Comparison of ENCODE assay signal across 1 fruit fly cellular context in genomic region chr3L:7423517-7423916, dm6.
TF ChIP-seq lines count a peak whose summit lies in the region.

CG42458 (plus strand) TSS chr3L:7423827.

TF ChIP-seq in whole organism, embryonic, 481 proteins besides CTCF, POLR2A, EP300 and RAD21 (continued from another document and continues in another):
- no peak for TF ChIP-seq Chrac-16 (GFP tag; optimal IDR thresholded peaks at IDR 0.05; lab: Kevin White, UChicago)
- TF ChIP-seq caup (GFP tag; optimal IDR thresholded peaks at IDR 0.05; lab: Kevin White, UChicago; ENCODE audit: severe bottlenecking) = peak; percentile 23
- TF ChIP-seq Sry-δ (GFP tag; optimal IDR thresholded peaks at IDR 0.05; lab: Kevin White, UChicago) = no peak
- TF ChIP-seq slou (GFP tag; optimal IDR thresholded peaks at IDR 0.05; lab: Kevin White, UChicago) = no peak
- no peak for TF ChIP-seq disco-r (GFP tag; optimal IDR thresholded peaks at IDR 0.05; lab: Kevin White, UChicago)
- no peak for TF ChIP-seq Sry-β (GFP tag; optimal IDR thresholded peaks at IDR 0.05; lab: Kevin White, UChicago)
- no peak for TF ChIP-seq gsb (GFP tag; IDR thresholded peaks at IDR 0.05; lab: Robert Waterston, UW)
- no peak for TF ChIP-seq cad (GFP tag; optimal IDR thresholded peaks at IDR 0.05; lab: Kevin White, UChicago)
- TF ChIP-seq Side (GFP tag; optimal IDR thresholded peaks at IDR 0.05; lab: Kevin White, UChicago) = no peak
- TF ChIP-seq usp (GFP tag; optimal IDR thresholded peaks at IDR 0.05; lab: Kevin White, UChicago) = no peak
- no peak for TF ChIP-seq Hr51 (GFP tag; optimal IDR thresholded peaks at IDR 0.05; lab: Kevin White, UChicago)
- TF ChIP-seq Asciz (GFP tag; optimal IDR thresholded peaks at IDR 0.05; lab: Kevin White, UChicago) = no peak
- peak; percentile 77 for TF ChIP-seq crol (GFP tag; IDR thresholded peaks at IDR 0.05; lab: Robert Waterston, UW)
- TF ChIP-seq Nf-YC (tag; optimal IDR thresholded peaks at IDR 0.05; lab: Kevin White, UChicago) = peak; percentile 85
- TF ChIP-seq MBD-R2 (GFP tag; IDR thresholded peaks at IDR 0.05; lab: Robert Waterston, UW) = no peak
- no peak for TF ChIP-seq CG7745 (tag; optimal IDR thresholded peaks at IDR 0.05; lab: Kevin White, UChicago)
- no peak for TF ChIP-seq CG9797 (GFP tag; optimal IDR thresholded peaks at IDR 0.05; lab: Kevin White, UChicago)
- no peak for TF ChIP-seq CG8765 (GFP tag; IDR thresholded peaks at IDR 0.05; lab: Robert Waterston, UW)
- TF ChIP-seq CG10543 (GFP tag; optimal IDR thresholded peaks at IDR 0.05; lab: Kevin White, UChicago) = peak; percentile 43
- TF ChIP-seq Deaf1 (tag; optimal IDR thresholded peaks at IDR 0.05; lab: Kevin White, UChicago) = peak; percentile 99
- no peak for TF ChIP-seq CG10979 (tag; optimal IDR thresholded peaks at IDR 0.05; lab: Kevin White, UChicago)
- no peak for TF ChIP-seq jigr1 (GFP tag; IDR thresholded peaks at IDR 0.05; lab: Robert Waterston, UW)
- TF ChIP-seq lov (optimal IDR thresholded peaks at IDR 0.05; lab: Kevin White, UChicago) = no peak
- TF ChIP-seq lov (GFP tag; IDR thresholded peaks at IDR 0.05; lab: Robert Waterston, UW) = no peak
- TF ChIP-seq CG11085 (GFP tag; IDR thresholded peaks at IDR 0.05; lab: Robert Waterston, UW) = no peak
- TF ChIP-seq Fer1 (GFP tag; optimal IDR thresholded peaks at IDR 0.05; lab: Kevin White, UChicago) = peak; percentile 27
- 0 out of 2 replicates have a peak, but pooled peaks have one; percentile 22 for TF ChIP-seq HLH3B (GFP tag; IDR thresholded peaks at IDR 0.05; lab: Robert Waterston, UW)
- TF ChIP-seq Dek (tag; optimal IDR thresholded peaks at IDR 0.05; lab: Kevin White, UChicago) = no peak
- no peak for TF ChIP-seq CG10147 (GFP tag; optimal IDR thresholded peaks at IDR 0.05; lab: Kevin White, UChicago)
- no peak for TF ChIP-seq cg (GFP tag; optimal IDR thresholded peaks at IDR 0.05; lab: Kevin White, UChicago)
- TF ChIP-seq Oaz (GFP tag; IDR thresholded peaks at IDR 0.05; lab: Robert Waterston, UW) = no peak
- no peak for TF ChIP-seq NC2β (GFP tag; optimal IDR thresholded peaks at IDR 0.05; lab: Kevin White, UChicago)
- no peak for TF ChIP-seq Poxn (GFP tag; IDR thresholded peaks at IDR 0.05; lab: Robert Waterston, UW)
- TF ChIP-seq CG2116 (GFP tag; optimal IDR thresholded peaks at IDR 0.05; lab: Kevin White, UChicago) = no peak
- peak; percentile 63 for TF ChIP-seq Jarid2 (GFP tag; optimal IDR thresholded peaks at IDR 0.05; lab: Kevin White, UChicago)
- no peak for TF ChIP-seq Trl (optimal IDR thresholded peaks at IDR 0.05; lab: Kevin White, UChicago)
- TF ChIP-seq Trl (GFP tag; optimal IDR thresholded peaks at IDR 0.05; lab: Kevin White, UChicago) = no peak
- no peak for TF ChIP-seq CG7928 (GFP tag; optimal IDR thresholded peaks at IDR 0.05; lab: Kevin White, UChicago)
- no peak for TF ChIP-seq schlank (tag; optimal IDR thresholded peaks at IDR 0.05; lab: Kevin White, UChicago)
- TF ChIP-seq onecut (GFP tag; IDR thresholded peaks at IDR 0.05; lab: Robert Waterston, UW) = no peak; the same call in 1 of the 2 replicates
- no peak for TF ChIP-seq nom (GFP tag; optimal IDR thresholded peaks at IDR 0.05; lab: Kevin White, UChicago)
- TF ChIP-seq CG13296 (GFP tag; optimal IDR thresholded peaks at IDR 0.05; lab: Kevin White, UChicago) = no peak
- no peak for TF ChIP-seq CG14050 (GFP tag; IDR thresholded peaks at IDR 0.05; lab: Robert Waterston, UW)
- TF ChIP-seq CG13894 (tag; optimal IDR thresholded peaks at IDR 0.05; lab: Kevin White, UChicago) = peak; percentile 84
- no peak for TF ChIP-seq unc-4 (GFP tag; IDR thresholded peaks at IDR 0.05; lab: Robert Waterston, UW; ENCODE audit: partially characterized antibody)
- no peak for TF ChIP-seq Max (GFP tag; optimal IDR thresholded peaks at IDR 0.05; lab: Kevin White, UChicago)
- TF ChIP-seq NK7.1 (GFP tag; optimal IDR thresholded peaks at IDR 0.05; lab: Kevin White, UChicago) = no peak
- TF ChIP-seq CG18599 (GFP tag; optimal IDR thresholded peaks at IDR 0.05; lab: Kevin White, UChicago) = peak; percentile 34
- TF ChIP-seq CG6272 (GFP tag; IDR thresholded peaks at IDR 0.05; lab: Robert Waterston, UW) = no peak
- TF ChIP-seq ci (GFP tag; IDR thresholded peaks at IDR 0.05; lab: Robert Waterston, UW) = no peak
- no peak for TF ChIP-seq CG11696 (GFP tag; IDR thresholded peaks at IDR 0.05; lab: Robert Waterston, UW)
- no peak for TF ChIP-seq crp (GFP tag; optimal IDR thresholded peaks at IDR 0.05; lab: Kevin White, UChicago)
- TF ChIP-seq GATAe (GFP tag; conservative IDR thresholded peaks at IDR 0.05; lab: Robert Waterston, UW) = no peak
- TF ChIP-seq Fer3 (tag; optimal IDR thresholded peaks at IDR 0.05; lab: Kevin White, UChicago) = no peak
- TF ChIP-seq CG2889 (GFP tag; IDR thresholded peaks at IDR 0.05; lab: Robert Waterston, UW) = no peak
- TF ChIP-seq CG10267 (tag; optimal IDR thresholded peaks at IDR 0.05; lab: Kevin White, UChicago) = no peak
- TF ChIP-seq PHDP (tag; optimal IDR thresholded peaks at IDR 0.05; lab: Kevin White, UChicago) = no peak
- TF ChIP-seq bigmax (GFP tag; optimal IDR thresholded peaks at IDR 0.05; lab: Kevin White, UChicago) = no peak
- no peak for TF ChIP-seq ato (GFP tag; IDR thresholded peaks at IDR 0.05; lab: Robert Waterston, UW; ENCODE audit: partially characterized antibody)
- TF ChIP-seq CG31224 (GFP tag; IDR thresholded peaks at IDR 0.05; lab: Robert Waterston, UW) = no peak
- TF ChIP-seq NfI (GFP tag; optimal IDR thresholded peaks at IDR 0.05; lab: Kevin White, UChicago) = no peak
- no peak for TF ChIP-seq CG15269 (tag; optimal IDR thresholded peaks at IDR 0.05; lab: Kevin White, UChicago)
- no peak for TF ChIP-seq Dad (GFP tag; optimal IDR thresholded peaks at IDR 0.05; lab: Kevin White, UChicago)
- peak; percentile 38; the same call in 1 of the 2 replicates for TF ChIP-seq Adf1 (GFP tag; IDR thresholded peaks at IDR 0.05; lab: Robert Waterston, UW)
- no peak for TF ChIP-seq sens (GFP tag; lab: Kevin White, UChicago)
- TF ChIP-seq Bgb (GFP tag; IDR thresholded peaks at IDR 0.05; lab: Robert Waterston, UW; ENCODE audit: partially characterized antibody) = peak; percentile 16; the same call in 1 of the 2 replicates
- peak; percentile 13 for TF ChIP-seq lab (GFP tag; optimal IDR thresholded peaks at IDR 0.05; lab: Kevin White, UChicago)
- TF ChIP-seq CG3995 (GFP tag; optimal IDR thresholded peaks at IDR 0.05; lab: Kevin White, UChicago) = no peak
- no peak for TF ChIP-seq CG33557 (GFP tag; optimal IDR thresholded peaks at IDR 0.05; lab: Kevin White, UChicago)
- TF ChIP-seq CG8388 (GFP tag; optimal IDR thresholded peaks at IDR 0.05; lab: Kevin White, UChicago) = no peak
- TF ChIP-seq Hand (GFP tag; optimal IDR thresholded peaks at IDR 0.05; lab: Kevin White, UChicago) = no peak
- no peak for TF ChIP-seq CG4360 (GFP tag; IDR thresholded peaks at IDR 0.05; lab: Robert Waterston, UW)
- no peak for TF ChIP-seq CG31441 (GFP tag; IDR thresholded peaks at IDR 0.05; lab: Robert Waterston, UW)
- no peak; the same call in 2 of the 3 replicates for TF ChIP-seq CG3726 (GFP tag; IDR thresholded peaks at IDR 0.05; lab: Robert Waterston, UW)
- TF ChIP-seq Antp (GFP tag; optimal IDR thresholded peaks at IDR 0.05; lab: Kevin White, UChicago) = no peak
- TF ChIP-seq jing (GFP tag; optimal IDR thresholded peaks at IDR 0.05; lab: Kevin White, UChicago) = no peak
- no peak for TF ChIP-seq CG11398 (GFP tag; optimal IDR thresholded peaks at IDR 0.05; lab: Kevin White, UChicago)
- peak; percentile 35 for TF ChIP-seq CG12769 (tag; optimal IDR thresholded peaks at IDR 0.05; lab: Kevin White, UChicago)
- no peak for TF ChIP-seq NC2α (GFP tag; optimal IDR thresholded peaks at IDR 0.05; lab: Kevin White, UChicago)
- 0 out of 4 replicates have a peak, but pooled peaks have one; percentile 33 for TF ChIP-seq chinmo (GFP tag; IDR thresholded peaks at IDR 0.05; lab: Robert Waterston, UW; ENCODE audit: partially characterized antibody)
- TF ChIP-seq CG18011 (GFP tag; optimal IDR thresholded peaks at IDR 0.05; lab: Kevin White, UChicago) = no peak
- no peak for TF ChIP-seq lbe (GFP tag; optimal IDR thresholded peaks at IDR 0.05; lab: Kevin White, UChicago)
- no peak for TF ChIP-seq Lhr (GFP tag; optimal IDR thresholded peaks at IDR 0.05; lab: Kevin White, UChicago)
- no peak for TF ChIP-seq Sox102F (GFP tag; optimal IDR thresholded peaks at IDR 0.05; lab: Kevin White, UChicago)
- TF ChIP-seq CG11504 (tag; optimal IDR thresholded peaks at IDR 0.05; lab: Kevin White, UChicago) = peak; percentile 72
- no peak for TF ChIP-seq CG31388 (GFP tag; optimal IDR thresholded peaks at IDR 0.05; lab: Kevin White, UChicago)
- TF ChIP-seq CG11093 (GFP tag; IDR thresholded peaks at IDR 0.05; lab: Robert Waterston, UW) = no peak
- TF ChIP-seq ham (GFP tag; IDR thresholded peaks at IDR 0.05; lab: Robert Waterston, UW) = no peak
- no peak for TF ChIP-seq chm (GFP tag; IDR thresholded peaks at IDR 0.05; lab: Robert Waterston, UW)
- TF ChIP-seq hkb (optimal IDR thresholded peaks at IDR 0.05; lab: Kevin White, UChicago) = no peak
- TF ChIP-seq hkb (GFP tag; IDR thresholded peaks at IDR 0.05; lab: Robert Waterston, UW) = no peak
- TF ChIP-seq Taf1 (GFP tag; IDR thresholded peaks at IDR 0.05; lab: Robert Waterston, UW) = no peak
- no peak for TF ChIP-seq fd102C (GFP tag; optimal IDR thresholded peaks at IDR 0.05; lab: Kevin White, UChicago)
- no peak for TF ChIP-seq CG13287 (GFP tag; IDR thresholded peaks at IDR 0.05; lab: Robert Waterston, UW; ENCODE audit: partially characterized antibody)
- no peak for TF ChIP-seq MESR4 (GFP tag; optimal IDR thresholded peaks at IDR 0.05; lab: Kevin White, UChicago)
- peak; percentile 7; the same call in 1 of the 2 replicates for TF ChIP-seq seq (GFP tag; IDR thresholded peaks at IDR 0.05; lab: Robert Waterston, UW)
- TF ChIP-seq nerfin-1 (tag; optimal IDR thresholded peaks at IDR 0.05; lab: Kevin White, UChicago) = peak; percentile 19
- no peak for TF ChIP-seq gce (GFP tag; IDR thresholded peaks at IDR 0.05; lab: Robert Waterston, UW)
- TF ChIP-seq Drgx (GFP tag; IDR thresholded peaks at IDR 0.05; lab: Robert Waterston, UW) = no peak
- TF ChIP-seq prd (optimal IDR thresholded peaks at IDR 0.05; lab: Kevin White, UChicago) = no peak
- TF ChIP-seq prd (GFP tag; IDR thresholded peaks at IDR 0.05; lab: Robert Waterston, UW) = 0 out of 3 replicates have a peak, but pooled peaks have one; percentile 20
- TF ChIP-seq CG1832 (GFP tag; optimal IDR thresholded peaks at IDR 0.05; lab: Kevin White, UChicago) = no peak
- TF ChIP-seq CG16813 (GFP tag; IDR thresholded peaks at IDR 0.05; lab: Robert Waterston, UW; ENCODE audit: partially characterized antibody) = no peak
- no peak for TF ChIP-seq ssp (GFP tag; IDR thresholded peaks at IDR 0.05; lab: Robert Waterston, UW)
- no peak for TF ChIP-seq Dip3 (GFP tag; optimal IDR thresholded peaks at IDR 0.05; lab: Kevin White, UChicago)
- TF ChIP-seq Kr (GFP tag; optimal IDR thresholded peaks at IDR 0.05; lab: Kevin White, UChicago) = no peak
- TF ChIP-seq sna (GFP tag; IDR thresholded peaks at IDR 0.05; lab: Robert Waterston, UW; ENCODE audit: partially characterized antibody) = no peak
- no peak for TF ChIP-seq CG5245 (GFP tag; optimal IDR thresholded peaks at IDR 0.05; lab: Kevin White, UChicago)
- TF ChIP-seq toy (GFP tag; IDR thresholded peaks at IDR 0.05; lab: Robert Waterston, UW) = no peak
- no peak for TF ChIP-seq so (GFP tag; IDR thresholded peaks at IDR 0.05; lab: Robert Waterston, UW)
- TF ChIP-seq C15 (GFP tag; IDR thresholded peaks at IDR 0.05; lab: Robert Waterston, UW) = no peak
- TF ChIP-seq al (GFP tag; IDR thresholded peaks at IDR 0.05; lab: Robert Waterston, UW) = no peak
- no peak for TF ChIP-seq mam (GFP tag; optimal IDR thresholded peaks at IDR 0.05; lab: Kevin White, UChicago)
- TF ChIP-seq CG10462 (GFP tag; optimal IDR thresholded peaks at IDR 0.05; lab: Kevin White, UChicago) = no peak
- TF ChIP-seq sqz (GFP tag; optimal IDR thresholded peaks at IDR 0.05; lab: Kevin White, UChicago) = peak; percentile 54
- no peak for TF ChIP-seq otp (GFP tag; IDR thresholded peaks at IDR 0.05; lab: Robert Waterston, UW)
- TF ChIP-seq CG8290 (GFP tag; optimal IDR thresholded peaks at IDR 0.05; lab: Kevin White, UChicago) = no peak
- TF ChIP-seq CG8290 (tag; optimal IDR thresholded peaks at IDR 0.05; lab: Kevin White, UChicago) = peak in 1 of 2 experiments; percentile 29
- no peak for TF ChIP-seq CG34376 (GFP tag; optimal IDR thresholded peaks at IDR 0.05; lab: Kevin White, UChicago)
- no peak for TF ChIP-seq HmgD (GFP tag; optimal IDR thresholded peaks at IDR 0.05; lab: Kevin White, UChicago)
- peak; percentile 46 for TF ChIP-seq Rfx (GFP tag; IDR thresholded peaks at IDR 0.05; lab: Robert Waterston, UW)
- TF ChIP-seq pita (GFP tag; optimal IDR thresholded peaks at IDR 0.05; lab: Kevin White, UChicago) = no peak
- no peak for TF ChIP-seq CG30403 (GFP tag; optimal IDR thresholded peaks at IDR 0.05; lab: Kevin White, UChicago)
- no peak for TF ChIP-seq Ets65A (GFP tag; lab: Kevin White, UChicago)
- no peak for TF ChIP-seq CG17361 (GFP tag; IDR thresholded peaks at IDR 0.05; lab: Robert Waterston, UW)
- peak; percentile 6 for TF ChIP-seq scrt (GFP tag; optimal IDR thresholded peaks at IDR 0.05; lab: Kevin White, UChicago)
- no peak for TF ChIP-seq lola (GFP tag; optimal IDR thresholded peaks at IDR 0.05; lab: Kevin White, UChicago)
- no peak for TF ChIP-seq CG15073 (GFP tag; optimal IDR thresholded peaks at IDR 0.05; lab: Kevin White, UChicago)
- peak; percentile 94 for TF ChIP-seq abd-A (tag; optimal IDR thresholded peaks at IDR 0.05; lab: Kevin White, UChicago)
- TF ChIP-seq CG7839 (tag; optimal IDR thresholded peaks at IDR 0.05; lab: Kevin White, UChicago) = no peak
- no peak for TF ChIP-seq bsh (GFP tag; optimal IDR thresholded peaks at IDR 0.05; lab: Kevin White, UChicago)
- no peak for TF ChIP-seq CG8359 (GFP tag; optimal IDR thresholded peaks at IDR 0.05; lab: Kevin White, UChicago; ENCODE audit: borderline replicate concordance)
- TF ChIP-seq nau (GFP tag; optimal IDR thresholded peaks at IDR 0.05; lab: Kevin White, UChicago) = no peak
- TF ChIP-seq sens-2 (GFP tag; IDR thresholded peaks at IDR 0.05; lab: Robert Waterston, UW) = no peak
- no peak for TF ChIP-seq CG30020 (tag; optimal IDR thresholded peaks at IDR 0.05; lab: Kevin White, UChicago)
- peak; percentile 54 for TF ChIP-seq Nf-YB (GFP tag; optimal IDR thresholded peaks at IDR 0.05; lab: Kevin White, UChicago)
- TF ChIP-seq Oli (tag; optimal IDR thresholded peaks at IDR 0.05; lab: Kevin White, UChicago) = no peak
- no peak for TF ChIP-seq CG12744 (GFP tag; optimal IDR thresholded peaks at IDR 0.05; lab: Kevin White, UChicago)
- no peak for TF ChIP-seq org-1 (GFP tag; optimal IDR thresholded peaks at IDR 0.05; lab: Kevin White, UChicago)
